Worm (Caenorhabditis elegans) whole organism, mixed stage, embryonic: ENCODE data around the gene dct-7.
A peak's percentile ranks its signal among the peaks of the same experiment; 100 is the strongest.

Experiments
- M03D4.4 ChIP-seq: sonication (generic microtip); optimal IDR thresholded peaks from 2 replicates; lab custom pipeline; 2017; ENCODE audit warnings: mild to moderate bottlenecking, missing genetic modification characterization, missing compliant biosample characterization
- bed-3 ChIP-seq: fragments of 200-800 bp; sonication (Bioruptor generic); optimal IDR thresholded peaks from 3 replicates; lab custom pipeline; 2018; ENCODE audit warnings: mild to moderate bottlenecking, missing genetic modification characterization, moderate library complexity, missing compliant biosample characterization
- blmp-1 ChIP-seq: fragments of 150-350 bp; optimal IDR thresholded peaks from 2 replicates; lab custom pipeline; 2014; ENCODE audit warnings: missing biosample characterization, missing genetic modification characterization
- ceh-39 ChIP-seq: fragments of 150-350 bp; optimal IDR thresholded peaks from 2 replicates; lab custom pipeline; 2014; ENCODE audit warnings: missing biosample characterization, missing genetic modification characterization
- ceh-43 ChIP-seq: fragments of 200-800 bp; sonication (Bioruptor generic); optimal IDR thresholded peaks from 2 replicates; lab custom pipeline; 2018; ENCODE audit warnings: mild to moderate bottlenecking, missing genetic modification characterization, moderate library complexity, missing compliant biosample characterization
- ceh-83 ChIP-seq: fragments of 200-800 bp; sonication (Bioruptor generic); optimal IDR thresholded peaks from 2 replicates; lab custom pipeline; 2018; ENCODE audit warnings: mild to moderate bottlenecking, missing genetic modification characterization, missing compliant biosample characterization
- cnd-1 ChIP-seq: fragments of 200-800 bp; sonication (Bioruptor generic); optimal IDR thresholded peaks from 2 replicates; lab custom pipeline; 2018; ENCODE audit warnings: mild to moderate bottlenecking, missing genetic modification characterization, missing compliant biosample characterization
- drap-1 ChIP-seq: fragments of 200-800 bp; sonication (Bioruptor generic); optimal IDR thresholded peaks from 3 replicates; lab custom pipeline; 2018; ENCODE audit warnings: mild to moderate bottlenecking, missing genetic modification characterization, missing compliant biosample characterization
- elt-1 ChIP-seq: sonication (generic microtip); optimal IDR thresholded peaks from 2 replicates; lab custom pipeline; 2017; ENCODE audit warnings: missing genetic modification characterization, mild to moderate bottlenecking, missing compliant biosample characterization, antibody characterized with exemption, moderate library complexity, borderline replicate concordance; ENCODE audit not compliant: insufficient read depth
- elt-3 ChIP-seq: fragments of 150-350 bp; optimal IDR thresholded peaks from 2 replicates; lab custom pipeline; 2014; ENCODE audit warnings: missing biosample characterization, missing genetic modification characterization
- ham-2 ChIP-seq: fragments of 200-800 bp; sonication (Bioruptor generic); optimal IDR thresholded peaks from 2 replicates; lab custom pipeline; 2018; ENCODE audit warnings: mild to moderate bottlenecking, missing genetic modification characterization, missing compliant biosample characterization
- hlh-1 ChIP-seq: fragments of 150-350 bp; optimal IDR thresholded peaks from 2 replicates; lab custom pipeline; 2014; ENCODE audit warnings: missing biosample characterization, missing genetic modification reagents, missing genetic modification characterization
- lin-13 ChIP-seq: fragments of 150-350 bp; optimal IDR thresholded peaks from 2 replicates; lab custom pipeline; 2014; ENCODE audit warnings: missing biosample characterization, missing genetic modification characterization
- lin-32 ChIP-seq: fragments of 200-800 bp; sonication (Bioruptor generic); optimal IDR thresholded peaks from 2 replicates; lab custom pipeline; 2018; ENCODE audit warnings: mild to moderate bottlenecking, missing genetic modification characterization, missing compliant biosample characterization
- lsy-2 ChIP-seq: fragments of 150-350 bp; optimal IDR thresholded peaks from 2 replicates; lab custom pipeline; 2014; ENCODE audit warnings: missing biosample characterization, missing genetic modification characterization
- mab-5 ChIP-seq: fragments of 150-350 bp; optimal IDR thresholded peaks from 2 replicates; lab custom pipeline; 2014; ENCODE audit warnings: missing biosample characterization, missing genetic modification characterization
- mep-1 ChIP-seq: fragments of 150-350 bp; optimal IDR thresholded peaks from 2 replicates; lab custom pipeline; 2017; ENCODE audit warnings: missing biosample characterization, missing genetic modification reagents, missing genetic modification characterization, inconsistent platforms
- mls-2 ChIP-seq: sonication (generic microtip); optimal IDR thresholded peaks from 2 replicates; lab custom pipeline; 2016; ENCODE audit warnings: mild to moderate bottlenecking, missing genetic modification characterization, moderate library complexity, missing compliant biosample characterization
- nhr-12 ChIP-seq: fragments of 150-350 bp; optimal IDR thresholded peaks from 2 replicates; lab custom pipeline; 2014; ENCODE audit warnings: missing biosample characterization, missing genetic modification characterization
- nhr-2 ChIP-seq: fragments of 150-350 bp; optimal IDR thresholded peaks from 2 replicates; lab custom pipeline; 2014; ENCODE audit warnings: missing biosample characterization, missing genetic modification characterization
- nhr-237 ChIP-seq: fragments of 150-350 bp; optimal IDR thresholded peaks from 2 replicates; lab custom pipeline; 2014; ENCODE audit warnings: missing biosample characterization, missing genetic modification characterization
- nhr-28 ChIP-seq: fragments of 150-350 bp; optimal IDR thresholded peaks from 2 replicates; lab custom pipeline; 2014; ENCODE audit warnings: missing biosample characterization, missing genetic modification characterization
- nhr-76 ChIP-seq: sonication (generic microtip); optimal IDR thresholded peaks from 2 replicates; lab custom pipeline; 2017; ENCODE audit warnings: missing biosample characterization, missing genetic modification characterization
- sem-2 ChIP-seq: fragments of 200-800 bp; sonication (Bioruptor generic); optimal IDR thresholded peaks from 2 replicates; lab custom pipeline; 2018; ENCODE audit warnings: mild to moderate bottlenecking, missing genetic modification characterization, missing compliant biosample characterization
- snpc-4 ChIP-seq: fragments of 150-350 bp; optimal IDR thresholded peaks from 2 replicates; lab custom pipeline; 2014; ENCODE audit warnings: missing biosample characterization, missing genetic modification characterization
- sptf-1 ChIP-seq: sonication (generic microtip); optimal IDR thresholded peaks from 2 replicates; lab custom pipeline; 2017; ENCODE audit warnings: mild to moderate bottlenecking, missing genetic modification characterization, moderate library complexity, missing compliant biosample characterization
- tbx-8 ChIP-seq: fragments of 200-800 bp; sonication (Bioruptor generic); optimal IDR thresholded peaks from 2 replicates; lab custom pipeline; 2018; ENCODE audit warnings: mild to moderate bottlenecking, missing genetic modification characterization, moderate library complexity, missing compliant biosample characterization
- unc-120 ChIP-seq: sonication (generic microtip); optimal IDR thresholded peaks from 2 replicates; lab custom pipeline; 2017; ENCODE audit warnings: missing genetic modification characterization, missing compliant biosample characterization; ENCODE audit not compliant: poor library complexity, severe bottlenecking
- unc-39 ChIP-seq: fragments of 150-350 bp; optimal IDR thresholded peaks from 2 replicates; lab custom pipeline; 2014; ENCODE audit warnings: missing biosample characterization, missing genetic modification characterization
- unc-62 ChIP-seq: fragments of 150-350 bp; optimal IDR thresholded peaks from 2 replicates; lab custom pipeline; 2014; ENCODE audit warnings: missing biosample characterization, missing genetic modification reagents, missing genetic modification characterization
- zip-8 ChIP-seq: fragments of 150-350 bp; optimal IDR thresholded peaks from 2 replicates; lab custom pipeline; 2014; ENCODE audit warnings: missing biosample characterization, missing genetic modification characterization
- ztf-11 ChIP-seq: fragments of 150-350 bp; optimal IDR thresholded peaks from 2 replicates; lab custom pipeline; 2014; ENCODE audit warnings: missing biosample characterization, missing genetic modification characterization

The dct-7 gene

DNA sequence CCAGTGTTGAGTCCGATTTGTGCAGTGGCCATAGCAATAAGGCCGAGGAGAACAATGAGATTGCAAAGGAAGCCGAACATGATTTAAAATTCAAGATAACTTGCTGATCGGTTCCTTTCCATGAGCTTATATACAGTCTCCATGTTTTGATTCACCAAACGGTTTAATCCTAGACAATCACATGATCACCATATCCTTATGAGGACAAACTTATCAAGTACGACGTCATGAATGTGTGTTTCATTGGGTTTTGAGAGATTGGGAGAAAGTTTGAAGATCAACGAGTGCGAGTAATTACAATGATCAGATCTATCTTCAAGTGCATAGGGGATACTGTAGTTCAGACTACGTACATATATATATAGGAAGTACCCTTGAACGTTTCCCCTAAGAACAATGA is at the start of gene dct-7:
Gene dct-7, minus strand, starts transcription at position 101 of the 400 bp plus-strand sequence.
- TF ChIP-seq unc-120 = no peak

DNA sequence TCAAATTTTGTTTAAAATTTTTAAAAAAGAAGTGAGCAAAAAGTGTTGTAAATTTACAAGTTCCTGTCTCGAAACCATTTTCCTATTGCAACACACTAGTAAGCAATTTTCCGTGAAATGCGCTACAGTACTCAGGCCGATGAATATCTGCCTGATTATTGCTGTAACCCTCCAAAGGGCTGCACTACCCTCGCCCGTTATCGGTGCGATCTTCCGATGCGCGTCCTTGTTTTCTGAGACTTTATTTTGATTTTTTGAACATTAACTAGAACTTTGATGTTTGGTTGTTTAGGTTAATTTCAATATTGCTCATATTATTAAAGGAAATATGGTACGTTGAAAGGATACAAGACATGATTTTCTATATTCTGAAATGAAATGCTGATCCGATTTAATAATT is 47.8 kb upstream of the dct-7 start:
- TF ChIP-seq cnd-1 (tag; lab: Kevin White, UChicago) = no peak
- TF ChIP-seq elt-1 (tag; lab: Kevin White, UChicago) = peak; percentile 70

DNA sequence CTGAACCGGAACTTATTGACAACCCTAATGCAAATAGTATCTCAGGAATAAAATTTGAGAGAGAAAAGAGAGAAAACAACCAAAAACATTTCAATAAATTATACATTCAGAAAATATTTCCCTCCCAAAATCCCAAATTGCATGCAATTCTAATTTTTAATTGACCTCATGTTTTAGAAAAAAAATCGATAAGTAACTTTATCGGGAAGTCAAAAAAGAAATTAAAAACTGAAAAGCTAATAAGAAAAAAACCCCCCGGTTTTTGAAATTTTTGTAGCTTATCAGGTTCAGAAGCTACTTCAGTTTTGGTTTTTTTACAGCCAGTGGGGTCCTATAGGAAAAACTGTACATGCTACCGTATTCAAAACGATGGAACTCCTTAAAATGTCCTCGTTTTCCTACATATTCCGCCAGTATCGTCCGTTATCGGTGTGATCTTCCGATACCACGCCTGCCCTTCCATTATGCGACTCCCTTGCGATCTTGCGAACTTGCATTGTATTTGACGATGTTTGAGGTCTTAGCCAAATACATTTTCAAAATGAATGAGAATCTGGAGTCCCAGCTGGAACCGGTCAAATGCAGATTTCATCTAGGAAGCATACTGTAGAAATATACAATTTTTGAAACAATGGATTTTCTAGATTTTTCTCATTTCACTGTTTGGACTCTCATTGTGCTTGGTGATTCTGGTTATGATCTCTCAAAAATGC is 45.9 kb upstream of the dct-7 start, which contains the start of the genes W03B1.3 and oac-51:
Gene W03B1.3, minus strand, starts transcription at position 101 of the 713 bp plus-strand sequence.
Gene oac-51, plus strand, starts transcription at position 663 of the 713 bp plus-strand sequence.
- TF ChIP-seq snpc-4 (tag; lab: Kevin White, UChicago) (no peak), elt-1 (tag; lab: Kevin White, UChicago) (peak; percentile 51), nhr-28 (tag; lab: Kevin White, UChicago) (no peak)

DNA sequence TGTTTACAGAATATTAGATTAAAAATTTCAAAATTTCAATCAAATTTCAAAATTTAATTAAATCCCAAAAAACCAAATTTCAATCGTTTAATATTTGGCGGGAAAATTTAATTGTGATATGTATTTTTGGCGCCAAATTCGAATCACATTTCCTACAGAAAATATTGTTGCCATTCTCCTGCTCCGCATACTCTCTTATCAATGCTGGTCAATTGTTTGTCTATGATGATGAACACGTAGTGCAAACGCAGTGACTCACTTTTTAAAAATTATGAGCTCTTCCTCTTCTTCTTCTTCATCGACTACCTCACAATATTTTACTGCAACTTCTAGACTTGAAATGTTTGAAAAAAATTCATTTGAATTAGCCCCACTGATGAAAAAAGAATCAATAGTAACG is 36.1 kb upstream of the dct-7 start, which contains the start of gene trpl-2:
Gene trpl-2, plus strand, starts transcription at position 210 of the 400 bp plus-strand sequence.
- TF ChIP-seq mab-5 (tag; lab: Kevin White, UChicago) (no peak), ztf-11 (tag; lab: Kevin White, UChicago) (no peak), elt-3 (tag; lab: Kevin White, UChicago) (no peak), lin-13 (no peak), tbx-8 (GFP tag; lab: Kevin White, UChicago) (no peak), elt-1 (tag; lab: Kevin White, UChicago) (no peak), blmp-1 (no peak), nhr-12 (tag; lab: Kevin White, UChicago) (no peak), hlh-1 (tag; lab: Kevin White, UChicago) (no peak), ceh-83 (no peak), nhr-28 (tag; lab: Kevin White, UChicago) (no peak), unc-62 (GFP tag; lab: Kevin White, UChicago) (no peak), mls-2 (tag; lab: Kevin White, UChicago) (no peak), M03D4.4 (tag; lab: Kevin White, UChicago) (no peak)

DNA sequence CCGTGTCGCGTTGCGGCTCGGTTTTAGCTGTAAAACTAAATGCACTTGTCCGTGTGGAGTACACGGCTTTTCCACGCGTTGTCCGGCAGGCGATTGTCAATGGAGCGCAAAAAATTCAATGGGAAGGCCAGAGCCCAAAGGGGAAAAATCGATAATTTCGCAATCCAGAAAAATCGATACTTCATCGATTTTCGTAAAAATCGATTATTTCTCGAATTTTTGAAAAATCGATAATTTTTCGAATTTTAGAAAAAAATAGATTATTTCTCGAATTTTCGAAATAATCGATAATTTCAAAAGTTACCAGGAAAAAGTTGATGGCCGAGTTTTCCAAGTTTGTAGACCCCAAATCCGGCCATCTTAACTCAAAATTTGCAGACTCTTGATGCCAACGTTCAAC is 29.1 kb upstream of the dct-7 start:
- no peak for TF ChIP-seq nhr-237 (tag; lab: Kevin White, UChicago)
- TF ChIP-seq sem-2 (GFP tag; lab: Kevin White, UChicago) = no peak
- TF ChIP-seq nhr-2 = no peak
- TF ChIP-seq mab-5 (tag; lab: Kevin White, UChicago) = no peak
- no peak for TF ChIP-seq drap-1 (GFP tag; lab: Kevin White, UChicago)
- TF ChIP-seq ceh-83 = no peak
- TF ChIP-seq bed-3 (GFP tag; lab: Kevin White, UChicago) = no peak
- no peak for TF ChIP-seq blmp-1
- TF ChIP-seq ham-2 (GFP tag; lab: Kevin White, UChicago) = no peak
- no peak for TF ChIP-seq ceh-39 (tag; lab: Kevin White, UChicago)

DNA sequence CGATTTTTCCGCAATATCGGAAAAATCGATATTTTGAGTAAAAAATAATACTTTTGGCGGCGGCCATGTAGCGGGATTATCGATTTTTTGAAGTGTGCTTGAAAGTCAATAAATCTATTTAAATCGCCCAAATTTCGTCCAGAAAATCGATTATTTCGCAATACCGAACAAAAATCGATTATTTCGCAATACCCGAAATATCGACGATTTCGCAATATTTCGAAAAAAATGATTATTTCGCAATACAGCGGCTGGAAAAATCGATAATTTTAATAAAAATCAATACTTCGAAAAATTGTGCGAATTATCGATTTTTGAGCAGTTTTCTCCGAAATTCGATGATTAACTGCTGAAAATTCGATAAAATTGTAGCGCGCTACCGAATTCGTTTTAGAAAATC is 27.7 kb upstream of the dct-7 start:
- TF ChIP-seq lin-13 (no peak), ceh-83 (no peak), lin-32 (GFP tag; lab: Kevin White, UChicago) (no peak), nhr-237 (tag; lab: Kevin White, UChicago) (no peak), mls-2 (tag; lab: Kevin White, UChicago) (no peak), tbx-8 (GFP tag; lab: Kevin White, UChicago) (no peak), elt-3 (tag; lab: Kevin White, UChicago) (no peak), nhr-12 (tag; lab: Kevin White, UChicago) (no peak)
- TF ChIP-seq, all 35 proteins: peak for 0

DNA sequence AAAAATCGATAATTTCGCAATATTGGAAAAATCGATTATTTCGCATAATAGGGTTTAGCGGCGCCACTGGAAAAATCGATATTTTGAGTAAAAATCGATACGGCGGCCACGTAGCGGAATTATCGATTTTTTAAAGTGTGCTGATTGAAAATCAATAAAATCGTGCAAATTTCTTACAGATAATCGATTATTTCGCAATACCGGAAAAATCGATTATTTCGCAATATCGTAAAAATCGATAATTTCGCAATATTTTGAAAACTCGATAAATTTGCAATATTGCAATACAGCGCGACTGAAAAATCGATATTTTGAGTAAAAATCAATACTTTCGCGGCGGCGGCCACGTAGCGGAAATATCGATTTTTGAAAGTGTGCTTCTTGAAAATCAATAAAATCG is 27.3 kb upstream of the dct-7 start:
- TF ChIP-seq elt-3 (tag; lab: Kevin White, UChicago) (no peak), unc-120 (no peak), zip-8 (no peak), ceh-43 (GFP tag; lab: Kevin White, UChicago) (no peak), unc-39 (tag; lab: Kevin White, UChicago) (no peak), lin-32 (GFP tag; lab: Kevin White, UChicago) (no peak), nhr-2 (no peak), ztf-11 (tag; lab: Kevin White, UChicago) (no peak), M03D4.4 (tag; lab: Kevin White, UChicago) (no peak), ham-2 (GFP tag; lab: Kevin White, UChicago) (no peak), mep-1 (tag; lab: Kevin White, UChicago) (no peak), nhr-28 (tag; lab: Kevin White, UChicago) (no peak), tbx-8 (GFP tag; lab: Kevin White, UChicago) (no peak), sem-2 (GFP tag; lab: Kevin White, UChicago) (no peak), elt-1 (tag; lab: Kevin White, UChicago) (no peak), lsy-2 (tag; lab: Kevin White, UChicago) (no peak), sptf-1 (tag; lab: Kevin White, UChicago) (no peak), lin-13 (no peak), nhr-76 (tag; lab: Kevin White, UChicago) (no peak)
- TF ChIP-seq, all 35 proteins: peak for 0
